Fruit fly (Drosophila melanogaster) whole organism, embryonic: ENCODE measurements around the gene CG7896.
A peak's percentile ranks its signal among the peaks of the same experiment; 100 is the strongest.

Experiments used
- ATbp ChIP-seq: fragments of 200-800 bp; sonication (Bioruptor generic); optimal IDR thresholded peaks from 2 replicates; lab custom pipeline; 2017; ENCODE audit warnings: missing biosample characterization, mild to moderate bottlenecking, missing genetic modification characterization, missing genetic modification reagents
- Blimp-1 ChIP-seq: fragments of 200-800 bp; sonication (Bioruptor generic); optimal IDR thresholded peaks from 3 replicates; lab custom pipeline; 2018; ENCODE audit warnings: missing biosample characterization, missing genetic modification characterization, mild to moderate bottlenecking, moderate library complexity, missing genetic modification reagents
- CG10147 ChIP-seq: fragments of 200-800 bp; sonication (Bioruptor generic); optimal IDR thresholded peaks from 2 replicates; lab custom pipeline; 2019; ENCODE audit warnings: missing biosample characterization, mild to moderate bottlenecking, missing genetic modification characterization, moderate library complexity
- CG1024 ChIP-seq: fragments of 200-800 bp; sonication (Bioruptor generic); IDR thresholded peaks from 2 replicates; pipeline ENCODE4 v1.3.6; 2022; ENCODE audit warnings: missing biosample characterization, missing genetic modification characterization
- CG12219 ChIP-seq: fragments of 200-800 bp; sonication (Bioruptor generic); optimal IDR thresholded peaks from 3 replicates; lab custom pipeline; 2018; ENCODE audit warnings: missing biosample characterization, mild to moderate bottlenecking, missing genetic modification characterization
- CG12942 ChIP-seq: fragments of 200-800 bp; sonication (Bioruptor generic); optimal IDR thresholded peaks from 3 replicates; lab custom pipeline; 2016; ENCODE audit warnings: missing biosample characterization, missing genetic modification characterization
- CG15696 ChIP-seq: fragments of 200-800 bp; sonication (Bioruptor generic); optimal IDR thresholded peaks from 2 replicates; lab custom pipeline; 2019; ENCODE audit warnings: missing biosample characterization, mild to moderate bottlenecking, missing genetic modification characterization, moderate library complexity
- CG16813 ChIP-seq: fragments of 200-800 bp; sonication (Bioruptor generic); IDR thresholded peaks from 3 replicates; pipeline ENCODE4 v1.3.6; 2022; ENCODE audit warnings: missing biosample characterization, missing genetic modification characterization; ENCODE audit not compliant: partially characterized antibody
- CG2129 ChIP-seq: fragments of 200-800 bp; sonication (Bioruptor generic); IDR thresholded peaks from 2 replicates; pipeline ENCODE4 v1.3.6; 2022; ENCODE audit warnings: missing biosample characterization, missing genetic modification characterization; ENCODE audit not compliant: partially characterized antibody
- CG2712 ChIP-seq: fragments of 200-800 bp; optimal IDR thresholded peaks from 3 replicates; lab custom pipeline; 2019; ENCODE audit warnings: missing biosample characterization, mild to moderate bottlenecking, missing genetic modification characterization, moderate library complexity
- CG2889 ChIP-seq: fragments of 200-800 bp; sonication (Bioruptor generic); IDR thresholded peaks from 3 replicates; pipeline ENCODE4 v1.3.6; 2022; ENCODE audit warnings: missing biosample characterization, missing genetic modification characterization
- CG30431 ChIP-seq: fragments of 200-800 bp; sonication (Bioruptor generic); optimal IDR thresholded peaks from 2 replicates; lab custom pipeline; 2017; ENCODE audit warnings: missing biosample characterization, missing genetic modification characterization
- CG31365 ChIP-seq: fragments of 200-800 bp; sonication (Bioruptor generic); optimal IDR thresholded peaks from 2 replicates; lab custom pipeline; 2018; ENCODE audit warnings: missing biosample characterization, mild to moderate bottlenecking, missing genetic modification characterization
- CG32772 ChIP-seq: fragments of 200-800 bp; sonication (Bioruptor generic); IDR thresholded peaks from 2 replicates; pipeline ENCODE4 v1.3.6; 2022; ENCODE audit warnings: missing biosample characterization, missing genetic modification characterization
- CG34224 ChIP-seq: fragments of 200-800 bp; sonication (Bioruptor generic); IDR thresholded peaks from 3 replicates; pipeline ENCODE4 v1.3.6; 2022; ENCODE audit warnings: missing biosample characterization, missing genetic modification characterization; ENCODE audit not compliant: partially characterized antibody
- CG34422 ChIP-seq: fragments of 200-800 bp; sonication (Bioruptor generic); IDR thresholded peaks from 3 replicates; pipeline ENCODE4 v1.3.6; 2022; ENCODE audit warnings: missing biosample characterization, missing genetic modification characterization
- CG3995 ChIP-seq: fragments of 200-800 bp; sonication (Bioruptor generic); optimal IDR thresholded peaks from 3 replicates; lab custom pipeline; 2016; ENCODE audit warnings: missing biosample characterization, missing genetic modification characterization
- CG7745 ChIP-seq: fragments of 200-800 bp; sonication (Bioruptor generic); optimal IDR thresholded peaks from 2 replicates; lab custom pipeline; 2018; ENCODE audit warnings: missing biosample characterization, mild to moderate bottlenecking, missing genetic modification characterization, moderate library complexity
- CTCF ChIP-seq: fragments of 200-800 bp; sonication (Bioruptor generic); optimal IDR thresholded peaks from 2 replicates; lab custom pipeline; 2017; ENCODE audit warnings: missing biosample characterization, mild to moderate bottlenecking, missing genetic modification characterization, moderate library complexity
- Camta ChIP-seq: fragments of 200-800 bp; sonication (Bioruptor generic); optimal IDR thresholded peaks from 2 replicates; lab custom pipeline; 2016; ENCODE audit warnings: missing biosample characterization, missing genetic modification characterization
- Chrac-16 ChIP-seq: fragments of 200-800 bp; sonication (Bioruptor generic); optimal IDR thresholded peaks from 3 replicates; lab custom pipeline; 2016; ENCODE audit warnings: missing biosample characterization, missing genetic modification characterization
- CkIIα-i1 ChIP-seq: fragments of 200-800 bp; sonication (Bioruptor generic); IDR thresholded peaks from 2 replicates; pipeline ENCODE4 v1.3.6; 2022; ENCODE audit warnings: missing biosample characterization, missing genetic modification characterization
- CoRest ChIP-seq: fragments of 200-800 bp; sonication (Bioruptor generic); optimal IDR thresholded peaks from 3 replicates; lab custom pipeline; 2018; ENCODE audit warnings: missing biosample characterization, mild to moderate bottlenecking, missing genetic modification characterization, moderate library complexity
- Dref ChIP-seq: fragments of 200-800 bp; sonication (Bioruptor generic); IDR thresholded peaks from 2 replicates; pipeline ENCODE4 v1.3.6; 2022; ENCODE audit warnings: missing biosample characterization, missing genetic modification characterization
- Drgx ChIP-seq: fragments of 200-800 bp; sonication (Bioruptor generic); IDR thresholded peaks from 2 replicates; pipeline ENCODE4 v1.3.6; 2022; ENCODE audit warnings: missing biosample characterization, missing genetic modification characterization
- HLHmδ ChIP-seq: fragments of 200-800 bp; sonication (Bioruptor generic); optimal IDR thresholded peaks from 2 replicates; lab custom pipeline; 2018; ENCODE audit warnings: missing biosample characterization, mild to moderate bottlenecking, missing genetic modification characterization, moderate library complexity
- Hr3 ChIP-seq: fragments of 200-800 bp; sonication (Bioruptor generic); optimal IDR thresholded peaks from 3 replicates; lab custom pipeline; 2016; ENCODE audit warnings: missing biosample characterization, missing genetic modification characterization
- Hr39 ChIP-seq: fragments of >200 bp; optimal IDR thresholded peaks from 2 replicates; lab custom pipeline; 2017
- Neu2 ChIP-seq: fragments of 200-800 bp; sonication (Bioruptor generic); optimal IDR thresholded peaks from 3 replicates; lab custom pipeline; 2016; ENCODE audit warnings: missing biosample characterization, missing genetic modification characterization, borderline replicate concordance
- Optix ChIP-seq: fragments of 200-800 bp; sonication (Bioruptor generic); IDR thresholded peaks from 3 replicates; pipeline ENCODE4 v1.3.6; 2022; ENCODE audit warnings: missing biosample characterization, missing genetic modification characterization
- PHDP ChIP-seq: fragments of 200-800 bp; sonication (Bioruptor generic); optimal IDR thresholded peaks from 3 replicates; lab custom pipeline; 2018; ENCODE audit warnings: missing biosample characterization, mild to moderate bottlenecking, missing genetic modification characterization, moderate library complexity
- Rx ChIP-seq: fragments of 200-800 bp; sonication (Bioruptor generic); IDR thresholded peaks from 2 replicates; pipeline ENCODE4 v1.3.6; 2022; ENCODE audit warnings: missing biosample characterization, missing genetic modification characterization
- Ssrp ChIP-seq: fragments of 200-800 bp; sonication (Bioruptor generic); optimal IDR thresholded peaks from 2 replicates; lab custom pipeline; 2018; ENCODE audit warnings: missing biosample characterization, mild to moderate bottlenecking, missing genetic modification characterization, moderate library complexity
- amos ChIP-seq: fragments of 200-800 bp; sonication (Bioruptor generic); IDR thresholded peaks from 2 replicates; pipeline ENCODE4 v1.3.6; 2022; ENCODE audit warnings: missing biosample characterization, missing genetic modification characterization; ENCODE audit not compliant: partially characterized antibody
- ara ChIP-seq: fragments of 200-800 bp; sonication (Bioruptor generic); IDR thresholded peaks from 2 replicates; pipeline ENCODE4 v1.3.6; 2022; ENCODE audit warnings: missing biosample characterization, missing genetic modification characterization
- bbx ChIP-seq: fragments of 200-800 bp; sonication (Bioruptor generic); IDR thresholded peaks from 2 replicates; pipeline ENCODE4 v1.3.6; 2022; ENCODE audit warnings: missing biosample characterization, missing genetic modification characterization; ENCODE audit not compliant: partially characterized antibody
- crc ChIP-seq: fragments of 200-800 bp; sonication (Bioruptor generic); optimal IDR thresholded peaks from 2 replicates; lab custom pipeline; 2016; ENCODE audit warnings: missing biosample characterization, missing genetic modification characterization
- grn ChIP-seq: fragments of 200-800 bp; sonication (Bioruptor generic); optimal IDR thresholded peaks from 3 replicates; lab custom pipeline; 2017; ENCODE audit warnings: missing biosample characterization, missing genetic modification characterization
- kah ChIP-seq: fragments of 200-800 bp; sonication (Bioruptor generic); optimal IDR thresholded peaks from 2 replicates; lab custom pipeline; 2018; ENCODE audit warnings: missing biosample characterization, mild to moderate bottlenecking, missing genetic modification characterization
- sens ChIP-seq: fragments of 200-800 bp; sonication (Bioruptor generic); peaks from one replicate; lab custom pipeline; 2016; ENCODE audit warnings: missing biosample characterization, missing genetic modification characterization
- sisA ChIP-seq: fragments of 200-800 bp; sonication (Bioruptor generic); IDR thresholded peaks from 2 replicates; pipeline ENCODE4 v1.3.6; 2022; ENCODE audit warnings: missing biosample characterization, missing genetic modification characterization
- so ChIP-seq: fragments of 200-800 bp; sonication (Bioruptor generic); IDR thresholded peaks from 3 replicates; pipeline ENCODE4 v1.3.6; 2022; ENCODE audit warnings: missing biosample characterization, missing genetic modification characterization
- stc ChIP-seq: fragments of 200-800 bp; sonication (Bioruptor generic); IDR thresholded peaks from 2 replicates; pipeline ENCODE4 v1.3.6; 2022; ENCODE audit warnings: missing biosample characterization, missing genetic modification characterization
- stwl ChIP-seq: fragments of 200-800 bp; sonication (Bioruptor generic); optimal IDR thresholded peaks from 3 replicates; lab custom pipeline; 2018; ENCODE audit warnings: missing biosample characterization, mild to moderate bottlenecking, missing genetic modification characterization, moderate library complexity
- tap ChIP-seq: fragments of 200-800 bp; optimal IDR thresholded peaks from 3 replicates; lab custom pipeline; 2019; ENCODE audit warnings: missing biosample characterization, mild to moderate bottlenecking, missing genetic modification characterization, moderate library complexity
- ttk ChIP-seq: fragments of 200-800 bp; sonication (Bioruptor generic); IDR thresholded peaks from 2 replicates; pipeline ENCODE4 v2.1.2; 2022; ENCODE audit warnings: missing biosample characterization, missing genetic modification characterization
- twi ChIP-seq: fragments of 200-800 bp; optimal IDR thresholded peaks from 2 replicates; lab custom pipeline; 2019; ENCODE audit warnings: missing biosample characterization, mild to moderate bottlenecking, missing genetic modification characterization, moderate library complexity
- unc-4 ChIP-seq: fragments of 200-800 bp; sonication (Bioruptor generic); IDR thresholded peaks from 2 replicates; pipeline ENCODE4 v1.3.6; 2022; ENCODE audit warnings: missing biosample characterization, missing genetic modification characterization; ENCODE audit not compliant: partially characterized antibody
- zen2 ChIP-seq: fragments of 200-800 bp; sonication (Bioruptor generic); IDR thresholded peaks from 3 replicates; pipeline ENCODE4 v1.3.6; 2022; ENCODE audit warnings: missing biosample characterization, missing genetic modification characterization; ENCODE audit not compliant: partially characterized antibody
- zf30C ChIP-seq: fragments of 200-800 bp; sonication (Bioruptor generic); optimal IDR thresholded peaks from 3 replicates; lab custom pipeline; 2018; ENCODE audit warnings: missing biosample characterization, mild to moderate bottlenecking, missing genetic modification characterization
- zfh1 ChIP-seq: fragments of 200-800 bp; sonication (Bioruptor generic); IDR thresholded peaks from 3 replicates; pipeline ENCODE4 v1.3.6; 2022; ENCODE audit warnings: missing biosample characterization, missing genetic modification characterization

The CG7896 gene

DNA sequence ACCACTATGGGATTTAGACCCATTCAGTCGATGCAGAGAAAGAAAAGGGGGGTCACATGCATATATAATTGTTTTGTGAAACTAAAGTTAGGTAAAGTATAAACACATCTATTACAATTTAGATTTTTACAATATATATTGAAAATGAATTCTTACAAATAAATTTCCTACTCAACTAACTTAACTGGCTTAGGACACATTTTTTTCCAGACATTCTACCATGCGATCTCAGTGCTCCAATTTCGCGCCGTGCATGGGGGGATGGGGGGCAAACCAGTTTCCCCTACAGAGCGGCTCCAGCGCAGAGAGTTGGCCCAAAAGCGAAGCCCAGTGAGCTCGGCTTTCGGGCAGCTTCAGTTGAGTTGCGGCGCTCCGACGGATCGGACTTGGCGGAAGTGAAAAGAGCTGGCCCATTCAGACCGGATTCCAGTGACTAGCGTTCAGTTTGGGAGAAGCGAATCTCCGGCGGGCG is at the start of gene CG7896 (continued):
- no peak for TF ChIP-seq HLHmδ (GFP tag; lab: Kevin White, UChicago)
- no peak for TF ChIP-seq Dref (GFP tag; lab: Robert Waterston, UW)
- TF ChIP-seq CkIIα-i1, result no peak
- TF ChIP-seq CG32772, result peak; percentile 78
- TF ChIP-seq CG10147, result peak; percentile 54
- TF ChIP-seq CG7745 (tag; lab: Kevin White, UChicago), result no peak
- TF ChIP-seq CG34224, result no peak
- TF ChIP-seq CG1024, result no peak
- TF ChIP-seq Optix (GFP tag; lab: Robert Waterston, UW), result 0 out of 3 replicates have a peak, but pooled peaks have one; percentile 30
- TF ChIP-seq grn (GFP tag; lab: Kevin White, UChicago), result no peak
- TF ChIP-seq stwl, result no peak
- TF ChIP-seq CG2889 (GFP tag; lab: Robert Waterston, UW), result peak; percentile 33; the same call in 1 of the 3 replicates
- TF ChIP-seq Camta, result no peak
- no peak for TF ChIP-seq Hr39 (lab: Kevin White, UChicago)
- peak; percentile 80 for TF ChIP-seq stc (GFP tag; lab: Robert Waterston, UW)
- TF ChIP-seq CG2129, result no peak
- TF ChIP-seq kah (GFP tag; lab: Kevin White, UChicago), result peak; percentile 10
- TF ChIP-seq bbx (GFP tag; lab: Robert Waterston, UW), result 0 out of 2 replicates have a peak, but pooled peaks have one; percentile 30
- peak; percentile 54 for TF ChIP-seq CG12219 (GFP tag; lab: Kevin White, UChicago)
- TF ChIP-seq tap (tag; lab: Kevin White, UChicago), result peak; percentile 48
- peak; percentile 69 for TF ChIP-seq Blimp-1 (GFP tag; lab: Kevin White, UChicago)
- TF ChIP-seq CG12942 (GFP tag; lab: Kevin White, UChicago), result peak; percentile 38
- no peak for TF ChIP-seq crc (GFP tag; lab: Kevin White, UChicago)
- peak; percentile 60 for TF ChIP-seq Chrac-16 (GFP tag; lab: Kevin White, UChicago)
- TF ChIP-seq CG31365 (tag; lab: Kevin White, UChicago), result no peak
- TF ChIP-seq Rx, result peak; percentile 54; the same call in 1 of the 2 replicates
- peak; percentile 75 for TF ChIP-seq zf30C (GFP tag; lab: Kevin White, UChicago)
- TF ChIP-seq ATbp (GFP tag; lab: Kevin White, UChicago), result peak; percentile 47
- peak; percentile 22 for TF ChIP-seq CG15696
- peak; percentile 77; the same call in 2 of the 3 replicates for TF ChIP-seq so (GFP tag; lab: Robert Waterston, UW)
- TF ChIP-seq unc-4 (GFP tag; lab: Robert Waterston, UW), result no peak
- TF ChIP-seq sisA (GFP tag; lab: Robert Waterston, UW), result peak; percentile 76
- TF ChIP-seq ttk (GFP tag; lab: Robert Waterston, UW), result peak; percentile 78
- peak; percentile 65 for TF ChIP-seq Hr3 (GFP tag; lab: Kevin White, UChicago)
- peak; percentile 20 for TF ChIP-seq CG30431 (GFP tag; lab: Kevin White, UChicago)
- no peak for TF ChIP-seq CTCF
- TF ChIP-seq Drgx (GFP tag; lab: Robert Waterston, UW), result peak; percentile 90
- TF ChIP-seq zfh1 (GFP tag; lab: Robert Waterston, UW), result peak; percentile 81
- TF ChIP-seq Neu2, result no peak
- peak; percentile 68 for TF ChIP-seq ara (GFP tag; lab: Robert Waterston, UW)
- no peak for TF ChIP-seq zen2 (GFP tag; lab: Robert Waterston, UW)
- TF ChIP-seq CG2712, result peak; percentile 84
- peak; percentile 56 for TF ChIP-seq PHDP
- TF ChIP-seq CoRest (tag; lab: Kevin White, UChicago), result peak; percentile 75
- TF ChIP-seq CG16813 (GFP tag; lab: Robert Waterston, UW), result no peak
- peak; percentile 71; the same call in 2 of the 3 replicates for TF ChIP-seq CG34422 (GFP tag; lab: Robert Waterston, UW)
- TF ChIP-seq twi (tag; lab: Kevin White, UChicago), result peak; percentile 33
- TF ChIP-seq CG3995 (GFP tag; lab: Kevin White, UChicago), result peak; percentile 26
- peak; percentile 42 for TF ChIP-seq Ssrp (tag; lab: Kevin White, UChicago)
- no peak for TF ChIP-seq amos (GFP tag; lab: Robert Waterston, UW)
- peak; percentile 72 for TF ChIP-seq sens
